Fruit fly (Drosophila melanogaster) ovary, adult (tissue): Measurements from ENCODE around the gene CG10472.
A peak's percentile ranks its signal among the peaks of the same experiment; 100 is the strongest.

Source experiments
- CG17801 ChIP-seq: fragments of 200-800 bp; optimal IDR thresholded peaks from 2 replicates; lab custom pipeline; 2019; ENCODE audit warnings: missing biosample characterization, mild to moderate bottlenecking, missing genetic modification characterization, moderate library complexity; ENCODE audit not compliant: partially characterized antibody

Gene CG10472

DNA sequence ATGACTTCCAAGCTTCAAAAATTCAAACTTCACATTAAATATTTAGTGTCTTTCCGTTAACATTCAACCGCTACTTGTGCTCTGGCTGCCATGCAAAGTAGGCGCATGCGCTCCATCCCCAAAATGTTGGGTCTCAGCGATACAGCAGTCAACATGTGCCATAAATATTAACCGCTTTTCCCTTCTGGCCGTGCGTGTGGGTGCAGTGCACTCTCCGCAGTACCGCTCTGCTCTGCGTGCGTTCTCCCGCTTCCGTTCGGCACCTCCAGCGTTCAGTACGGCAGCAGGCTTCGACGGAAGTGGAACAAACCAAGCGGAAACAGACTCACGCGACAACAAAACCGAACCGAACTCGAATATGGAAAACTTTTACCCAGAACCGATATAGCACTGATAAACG is 13.7 kb upstream of the CG10472 start, which contains the start of gene ssp6:
TSS of gene ssp6 (plus strand) at position 294 of the 400 bp plus-strand sequence.
- no peak for TF ChIP-seq CG17801 (GFP tag; lab: Kevin White, UChicago)

- peak; percentile 55 for TF ChIP-seq CG17801 (GFP tag; lab: Kevin White, UChicago)
Measured at dm6 chr3L:6074975-6075692, 12.4 kb upstream of the CG10472 start, which contains the start of the genes CG13295 and CG6610. Gene CG13295 (minus strand): TSS chr3L:6075245. Gene CG6610 (plus strand): TSS chr3L:6075536.

- TF ChIP-seq CG17801 (GFP tag; lab: Kevin White, UChicago) = peak; percentile 48
Measured at dm6 chr3L:6071454-6072189, 8.9 kb upstream of the CG10472 start, which contains the start of gene CG6602. Gene CG6602 (plus strand): TSS chr3L:6072139.

dm6 chr3L:6070119-6070518 is 7.4 kb upstream of the CG10472 start:
- TF ChIP-seq CG17801 (GFP tag; lab: Kevin White, UChicago) = no peak

DNA sequence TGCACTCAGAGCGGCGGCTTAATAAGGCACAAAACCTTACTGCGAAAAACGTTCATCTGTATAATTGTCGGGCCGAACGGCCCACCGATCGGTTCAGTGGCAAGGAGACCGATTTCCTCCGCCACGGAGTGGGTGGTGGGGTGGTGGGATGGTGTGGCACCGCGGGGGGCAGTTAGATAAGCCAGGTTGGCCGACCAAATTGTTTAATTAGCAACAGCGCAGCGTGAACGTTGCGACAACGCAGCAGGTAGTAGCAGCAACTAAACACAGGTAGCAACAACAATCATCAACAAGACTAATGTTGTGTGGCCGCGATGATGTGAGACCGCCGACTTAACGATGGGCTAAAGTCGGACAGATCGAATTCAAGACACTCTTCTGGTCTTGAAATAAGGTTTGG is 5.5 kb upstream of the CG10472 start:
- no peak for TF ChIP-seq CG17801 (GFP tag; lab: Kevin White, UChicago)

- TF ChIP-seq CG17801 (GFP tag; lab: Kevin White, UChicago) = no peak
Measured at dm6 chr3L:6065881-6066389, 3.2 kb upstream of the CG10472 start, which contains the start of gene CG42269. Gene CG42269 (plus strand): TSS chr3L:6066296.

DNA sequence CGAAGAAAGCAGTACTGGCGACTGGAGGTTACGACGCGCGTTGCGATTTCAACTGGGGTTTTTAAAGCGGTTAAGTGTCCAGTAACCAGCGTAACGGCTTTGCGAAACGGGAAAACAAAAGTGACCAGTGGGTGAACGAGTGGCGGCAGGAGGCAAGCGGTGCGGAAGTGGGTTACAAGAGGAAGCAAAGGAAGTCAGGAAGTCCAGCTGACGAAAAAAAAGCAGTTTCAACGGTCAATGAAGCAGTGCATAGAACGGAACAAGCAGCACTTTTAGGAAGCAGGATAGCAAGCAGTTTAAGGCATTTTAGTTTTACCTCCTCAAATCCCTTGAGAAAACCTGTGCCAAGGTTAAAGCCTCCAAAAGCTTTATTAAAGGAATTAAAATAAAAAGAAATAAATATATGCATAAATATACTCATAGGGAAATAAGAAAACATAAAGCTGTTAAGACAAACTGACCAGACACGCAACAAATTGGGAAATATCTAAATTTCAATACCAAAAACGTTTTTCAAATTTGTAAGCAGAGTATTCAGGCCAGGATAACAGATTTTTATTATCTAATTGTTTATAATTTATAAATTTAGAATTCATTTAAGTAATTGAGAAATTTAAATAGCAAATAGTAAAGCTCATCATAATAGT is 3.5 kb downstream of the CG10472 start, which contains the start of gene CG6592:
TSS of gene CG6592 (plus strand) at position 597 of the 647 bp plus-strand sequence.
- no peak for TF ChIP-seq CG17801 (GFP tag; lab: Kevin White, UChicago)

DNA sequence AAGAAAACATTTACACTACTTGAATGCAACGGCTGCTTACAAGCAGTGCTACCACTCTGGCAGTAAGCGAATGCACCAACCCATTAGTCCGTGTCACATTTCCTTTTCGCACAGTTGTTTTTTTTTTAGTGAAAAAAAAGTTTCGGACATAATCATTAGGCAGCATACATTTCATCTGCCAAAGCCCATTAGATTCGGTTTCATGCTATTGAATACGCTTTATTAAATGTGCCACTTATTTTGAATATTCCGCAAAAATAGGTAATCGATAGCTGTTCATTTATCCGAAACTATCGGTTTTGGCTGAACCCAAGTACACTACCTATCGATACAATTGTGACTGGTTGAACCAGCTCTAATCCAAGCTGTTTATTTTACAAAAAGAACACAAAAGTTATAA is 7.9 kb downstream of the CG10472 start, which contains the start of gene tant:
TSS of gene tant (plus strand) at position 334 of the 400 bp plus-strand sequence.
- TF ChIP-seq CG17801 (GFP tag; lab: Kevin White, UChicago) = no peak

dm6 chr3L:6054343-6054742 is 8.4 kb downstream of the CG10472 start, which contains the start of gene Jon65Ai:
Gene Jon65Ai (minus strand): TSS chr3L:6054443.
- TF ChIP-seq CG17801 (GFP tag; lab: Kevin White, UChicago) = no peak

- no peak for TF ChIP-seq CG17801 (GFP tag; lab: Kevin White, UChicago)
Measured at dm6 chr3L:6052021-6052420, 10.7 kb downstream of the CG10472 start, which contains the start of gene Jon65Aii. Gene Jon65Aii (plus strand): TSS chr3L:6052321.

DNA sequence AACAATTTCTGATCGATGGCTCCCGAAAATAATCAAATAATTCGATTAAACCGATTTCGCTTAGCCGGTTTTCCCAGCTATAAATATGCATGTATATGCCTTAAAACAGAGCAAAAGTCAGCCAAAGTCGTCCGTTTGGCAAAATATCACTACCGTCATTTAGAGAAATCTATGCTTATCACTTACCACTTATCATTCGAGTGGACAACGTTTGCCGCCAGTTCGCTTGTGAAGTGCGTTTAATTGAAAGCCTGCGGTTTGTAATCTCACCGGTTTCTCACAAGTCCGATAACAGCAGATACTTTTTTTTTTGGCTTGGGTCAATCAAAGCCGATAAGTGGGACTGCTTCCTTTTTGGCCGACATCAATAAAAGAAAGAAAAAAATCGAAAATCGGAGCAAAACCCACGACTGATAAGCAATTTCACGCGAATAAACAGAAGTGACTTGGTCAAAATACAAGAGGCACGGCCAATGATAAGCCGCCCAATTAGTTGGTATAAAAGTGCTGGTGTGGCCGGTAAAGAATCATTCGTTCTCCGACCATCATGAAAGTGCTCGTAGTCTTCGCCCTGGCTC is 12.4 kb downstream of the CG10472 start, which contains the start of gene Jon65Aiii:
TSS of gene Jon65Aiii (plus strand) at position 528 of the 578 bp plus-strand sequence.
- no peak for TF ChIP-seq CG17801 (GFP tag; lab: Kevin White, UChicago)

DNA sequence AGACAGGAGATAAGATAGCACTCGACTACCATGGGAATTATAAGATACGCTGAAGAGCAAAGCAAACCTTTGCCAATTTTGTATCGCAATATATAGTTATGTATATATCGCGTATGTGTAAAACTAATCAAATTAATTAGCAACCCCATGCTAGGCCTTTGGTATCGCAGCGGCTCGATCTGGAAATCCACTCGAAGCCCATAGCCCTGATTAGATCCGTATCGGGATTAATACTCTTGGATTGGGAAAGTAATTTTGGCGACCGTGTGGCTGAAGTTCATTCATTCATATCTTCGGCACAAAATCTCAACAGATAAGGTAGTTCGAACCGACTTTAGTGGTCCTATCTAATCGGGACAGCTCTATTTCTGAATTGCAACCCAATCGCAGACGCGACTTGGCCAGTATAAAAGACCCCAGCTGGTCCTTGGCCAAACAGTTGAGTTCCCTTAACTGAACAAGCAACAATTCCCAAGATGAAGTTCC is 23.9 kb downstream of the CG10472 start, which contains the start of gene Jon65Aiv:
TSS of gene Jon65Aiv (plus strand) at position 436 of the 486 bp plus-strand sequence.
- TF ChIP-seq CG17801 (GFP tag; lab: Kevin White, UChicago) = no peak

dm6 chr3L:6036811-6037210 is 25.9 kb downstream of the CG10472 start, which contains the start of gene CG6462:
Gene CG6462 (plus strand): TSS chr3L:6037111.
- TF ChIP-seq CG17801 (GFP tag; lab: Kevin White, UChicago) = no peak

DNA sequence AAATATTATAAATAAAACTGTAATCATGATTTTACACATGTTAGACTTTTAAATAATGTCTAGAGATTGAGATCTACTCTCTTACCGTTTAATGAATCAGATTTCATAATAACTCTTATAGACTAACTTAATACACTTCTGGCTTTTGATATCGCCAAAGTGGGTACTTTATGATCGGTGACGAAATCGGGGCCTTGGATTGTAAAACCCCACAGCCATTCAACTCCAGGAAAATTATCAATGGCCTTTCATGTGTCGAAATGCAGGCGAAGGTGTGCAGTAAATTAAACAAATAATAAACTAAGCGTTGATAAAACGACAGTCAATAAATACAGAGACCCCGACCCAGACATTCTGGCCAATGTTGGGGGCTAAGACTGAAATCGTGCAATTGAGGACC is 26.6 kb downstream of the CG10472 start:
- TF ChIP-seq CG17801 (GFP tag; lab: Kevin White, UChicago) = no peak
